Worm (Caenorhabditis elegans) whole organism, late embryonic: ENCODE measurements around the gene R10D12.13.

Source experiments
- C08G9.2 ChIP-seq: sonication (generic microtip); optimal IDR thresholded peaks from 2 replicates; lab custom pipeline; 2016; ENCODE audit warnings: mild to moderate bottlenecking, missing genetic modification characterization, moderate library complexity, missing compliant biosample characterization
- C38D4.7 ChIP-seq: fragments of 200-800 bp; sonication (Bioruptor generic); optimal IDR thresholded peaks from 2 replicates; lab custom pipeline; 2018; ENCODE audit warnings: mild to moderate bottlenecking, missing genetic modification characterization, moderate library complexity, missing compliant biosample characterization
- F13H6.1 ChIP-seq: sonication (generic microtip); optimal IDR thresholded peaks from 2 replicates; lab custom pipeline; 2016; ENCODE audit warnings: missing genetic modification characterization, missing compliant biosample characterization
- T23F11.4 ChIP-seq: fragments of 200-800 bp; sonication (Bioruptor generic); optimal IDR thresholded peaks from 2 replicates; lab custom pipeline; 2018; ENCODE audit warnings: mild to moderate bottlenecking, missing genetic modification characterization, missing compliant biosample characterization
- ahr-1 ChIP-seq: sonication (generic microtip); optimal IDR thresholded peaks from 2 replicates; lab custom pipeline; 2016; ENCODE audit warnings: missing genetic modification characterization, missing compliant biosample characterization
- ama-1 ChIP-seq: fragments of 150-350 bp; optimal IDR thresholded peaks from 2 replicates; lab custom pipeline; 2014
- ceh-18 ChIP-seq: sonication (generic microtip); optimal IDR thresholded peaks from 2 replicates; lab custom pipeline; 2016; ENCODE audit warnings: missing genetic modification characterization, missing compliant biosample characterization
- ceh-19 ChIP-seq: fragments of 200-800 bp; sonication (Bioruptor generic); optimal IDR thresholded peaks from 2 replicates; lab custom pipeline; 2018; ENCODE audit warnings: mild to moderate bottlenecking, missing genetic modification characterization, missing compliant biosample characterization
- ceh-2 ChIP-seq: sonication (generic microtip); optimal IDR thresholded peaks from 2 replicates; lab custom pipeline; 2016; ENCODE audit warnings: missing genotype, missing genetic modification characterization, missing compliant biosample characterization
- ceh-24 ChIP-seq: sonication (generic microtip); optimal IDR thresholded peaks from 2 replicates; lab custom pipeline; 2016; ENCODE audit warnings: mild to moderate bottlenecking, missing genetic modification characterization, missing compliant biosample characterization
- ceh-30 ChIP-seq: fragments of 150-350 bp; optimal IDR thresholded peaks from 2 replicates; lab custom pipeline; 2014; ENCODE audit warnings: missing biosample characterization, missing genetic modification characterization
- ceh-31 ChIP-seq: sonication (generic microtip); optimal IDR thresholded peaks from 2 replicates; lab custom pipeline; 2016; ENCODE audit warnings: missing genetic modification characterization, missing compliant biosample characterization
- ceh-34 ChIP-seq: sonication (generic microtip); optimal IDR thresholded peaks from 2 replicates; lab custom pipeline; 2016; ENCODE audit warnings: mild to moderate bottlenecking, missing genetic modification characterization, missing compliant biosample characterization
- ceh-48 ChIP-seq: sonication (generic microtip); optimal IDR thresholded peaks from 2 replicates; lab custom pipeline; 2016; ENCODE audit warnings: missing genetic modification characterization, inconsistent platforms, missing compliant biosample characterization
- ceh-9 ChIP-seq: sonication (generic microtip); optimal IDR thresholded peaks from 2 replicates; lab custom pipeline; 2016; ENCODE audit warnings: mild to moderate bottlenecking, missing genetic modification characterization, inconsistent platforms, missing compliant biosample characterization
- dmd-4 ChIP-seq: sonication (generic microtip); optimal IDR thresholded peaks from 2 replicates; lab custom pipeline; 2016; ENCODE audit warnings: borderline replicate concordance, missing genetic modification characterization, missing compliant biosample characterization
- elt-4 ChIP-seq: sonication (generic microtip); optimal IDR thresholded peaks from 2 replicates; lab custom pipeline; 2016; ENCODE audit warnings: missing genetic modification characterization, missing compliant biosample characterization
- ets-4 ChIP-seq: sonication (generic microtip); optimal IDR thresholded peaks from 2 replicates; lab custom pipeline; 2016; ENCODE audit warnings: missing genetic modification characterization, missing compliant biosample characterization
- eyg-1 ChIP-seq: sonication (generic microtip); optimal IDR thresholded peaks from 2 replicates; lab custom pipeline; 2016; ENCODE audit warnings: missing genotype, missing genetic modification characterization, missing compliant biosample characterization
- fax-1 ChIP-seq: sonication (generic microtip); optimal IDR thresholded peaks from 2 replicates; lab custom pipeline; 2016; ENCODE audit warnings: missing genotype, missing genetic modification characterization, missing compliant biosample characterization
- fkh-10 ChIP-seq: fragments of 150-350 bp; optimal IDR thresholded peaks from 2 replicates; lab custom pipeline; 2014; ENCODE audit warnings: missing biosample characterization, missing genetic modification reagents, missing genetic modification characterization
- fkh-6 ChIP-seq: sonication (generic microtip); optimal IDR thresholded peaks from 2 replicates; lab custom pipeline; 2016; ENCODE audit warnings: missing genetic modification characterization, missing compliant biosample characterization
- gmeb-2 ChIP-seq: sonication (generic microtip); optimal IDR thresholded peaks from 2 replicates; lab custom pipeline; 2016; ENCODE audit warnings: missing genetic modification characterization, inconsistent platforms, missing compliant biosample characterization
- hlh-13 ChIP-seq: fragments of 200-800 bp; sonication (Bioruptor generic); optimal IDR thresholded peaks from 2 replicates; lab custom pipeline; 2018; ENCODE audit warnings: mild to moderate bottlenecking, missing genetic modification characterization, missing compliant biosample characterization
- hlh-15 ChIP-seq: sonication (generic microtip); optimal IDR thresholded peaks from 2 replicates; lab custom pipeline; 2016; ENCODE audit warnings: missing genetic modification characterization, missing compliant biosample characterization
- hlh-30 ChIP-seq: sonication (generic microtip); optimal IDR thresholded peaks from 2 replicates; lab custom pipeline; 2017; ENCODE audit warnings: antibody characterized with exemption, missing genetic modification characterization, missing compliant biosample characterization; ENCODE audit not compliant: insufficient read depth
- hlh-6 ChIP-seq: sonication (generic microtip); optimal IDR thresholded peaks from 2 replicates; lab custom pipeline; 2016; ENCODE audit warnings: missing genotype, missing genetic modification characterization, missing compliant biosample characterization
- hlh-8 ChIP-seq: sonication (generic microtip); optimal IDR thresholded peaks from 2 replicates; lab custom pipeline; 2016; ENCODE audit warnings: missing genotype, missing genetic modification characterization, missing compliant biosample characterization
- lim-6 ChIP-seq: sonication (generic microtip); optimal IDR thresholded peaks from 2 replicates; lab custom pipeline; 2016; ENCODE audit warnings: missing genetic modification characterization, missing compliant biosample characterization
- madf-2 ChIP-seq: sonication (generic microtip); optimal IDR thresholded peaks from 2 replicates; lab custom pipeline; 2017; ENCODE audit warnings: missing genetic modification characterization, missing compliant biosample characterization
- nfya-1 ChIP-seq: sonication (generic microtip); optimal IDR thresholded peaks from 2 replicates; lab custom pipeline; 2017; ENCODE audit warnings: missing genetic modification characterization, mild to moderate bottlenecking, missing compliant biosample characterization, antibody characterized with exemption, moderate library complexity
- nhr-232 ChIP-seq: sonication (generic microtip); optimal IDR thresholded peaks from 2 replicates; lab custom pipeline; 2016; ENCODE audit warnings: missing genetic modification characterization, missing compliant biosample characterization
- odd-2 ChIP-seq: sonication (generic microtip); optimal IDR thresholded peaks from 2 replicates; lab custom pipeline; 2017; ENCODE audit warnings: antibody characterized with exemption, mild to moderate bottlenecking, missing genetic modification characterization, missing compliant biosample characterization
- pat-9 ChIP-seq: fragments of 200-800 bp; sonication (Bioruptor generic); optimal IDR thresholded peaks from 2 replicates; lab custom pipeline; 2018; ENCODE audit warnings: mild to moderate bottlenecking, missing genetic modification characterization, moderate library complexity, missing compliant biosample characterization
- pax-1 ChIP-seq: fragments of 150-350 bp; optimal IDR thresholded peaks from 2 replicates; lab custom pipeline; 2014; ENCODE audit warnings: missing biosample characterization, missing genetic modification characterization
- pha-4 ChIP-seq: fragments of 150-350 bp; optimal IDR thresholded peaks from 2 replicates; lab custom pipeline; 2018; ENCODE audit warnings: missing biosample characterization, missing genetic modification reagents, missing genetic modification characterization
- ref-2 ChIP-seq: sonication (generic microtip); optimal IDR thresholded peaks from 2 replicates; lab custom pipeline; 2016; ENCODE audit warnings: missing genetic modification characterization, missing compliant biosample characterization
- rnt-1 ChIP-seq: sonication (generic microtip); optimal IDR thresholded peaks from 2 replicates; lab custom pipeline; 2016; ENCODE audit warnings: missing genetic modification characterization, missing compliant biosample characterization
- sox-2 ChIP-seq: fragments of 200-800 bp; sonication (Bioruptor generic); IDR thresholded peaks from 2 replicates; pipeline ENCODE4 v1.3.6; 2022; ENCODE audit warnings: missing genetic modification reagents, missing genetic modification characterization, missing compliant biosample characterization
- tbx-2 ChIP-seq: sonication (generic microtip); optimal IDR thresholded peaks from 2 replicates; lab custom pipeline; 2016; ENCODE audit warnings: missing genetic modification characterization, missing compliant biosample characterization
- tbx-7 ChIP-seq: sonication (generic microtip); optimal IDR thresholded peaks from 2 replicates; lab custom pipeline; 2016; ENCODE audit warnings: missing genotype, missing genetic modification characterization, missing compliant biosample characterization
- ttx-3 ChIP-seq: sonication (generic microtip); optimal IDR thresholded peaks from 2 replicates; lab custom pipeline; 2016; ENCODE audit warnings: missing genetic modification reagents, missing genetic modification characterization, missing compliant biosample characterization
- unc-42 ChIP-seq: sonication (generic microtip); optimal IDR thresholded peaks from 2 replicates; lab custom pipeline; 2016; ENCODE audit warnings: missing genotype, missing genetic modification characterization, missing compliant biosample characterization
- unc-55 ChIP-seq: sonication (generic microtip); optimal IDR thresholded peaks from 2 replicates; lab custom pipeline; 2017; ENCODE audit warnings: missing biosample characterization, missing genetic modification reagents, missing genetic modification characterization
- unc-86 ChIP-seq: sonication (generic microtip); optimal IDR thresholded peaks from 2 replicates; lab custom pipeline; 2016; ENCODE audit warnings: missing genetic modification characterization, missing compliant biosample characterization
- ztf-16 ChIP-seq: sonication (generic microtip); optimal IDR thresholded peaks from 2 replicates; lab custom pipeline; 2017; ENCODE audit warnings: missing genetic modification characterization, missing compliant biosample characterization

The R10D12.13 gene

ce11 chrV:14001929-14002328 lies 39.7 kb downstream of the R10D12.13 start:
- TF ChIP-seq F13H6.1 (no peak), hlh-15 (tag; lab: Kevin White, UChicago) (no peak), hlh-13 (GFP tag; lab: Kevin White, UChicago) (no peak), sox-2 (GFP tag; lab: Robert Waterston, UW) (no peak), pat-9 (tag; lab: Kevin White, UChicago) (no peak), ceh-19 (GFP tag; lab: Kevin White, UChicago) (no peak), fax-1 (tag; lab: Kevin White, UChicago) (no peak), odd-2 (tag; lab: Kevin White, UChicago) (no peak), ceh-48 (tag; lab: Kevin White, UChicago) (no peak), ahr-1 (tag; lab: Kevin White, UChicago) (no peak), ceh-34 (no peak), hlh-30 (no peak), unc-86 (tag; lab: Kevin White, UChicago) (no peak)

ce11 chrV:14002402-14002801 lies 40.2 kb downstream of the R10D12.13 start:
- TF ChIP-seq hlh-15 (tag; lab: Kevin White, UChicago), result no peak
- no peak for TF ChIP-seq madf-2 (tag; lab: Kevin White, UChicago)
- TF ChIP-seq ceh-34, result peak; percentile 50
- TF ChIP-seq ztf-16 (tag; lab: Kevin White, UChicago), result no peak
- no peak for TF ChIP-seq hlh-30
- no peak for TF ChIP-seq ceh-24 (tag; lab: Kevin White, UChicago)
- TF ChIP-seq hlh-8 (tag; lab: Kevin White, UChicago), result no peak
- TF ChIP-seq ceh-9 (tag; lab: Kevin White, UChicago), result no peak
- no peak for TF ChIP-seq hlh-6 (tag; lab: Kevin White, UChicago)
- TF ChIP-seq ceh-30 (tag; lab: Kevin White, UChicago), result no peak
- no peak for TF ChIP-seq unc-42 (tag; lab: Kevin White, UChicago)
- TF ChIP-seq nhr-232 (tag; lab: Kevin White, UChicago), result no peak
- no peak for TF ChIP-seq unc-86 (tag; lab: Kevin White, UChicago)
- no peak for TF ChIP-seq ceh-2 (tag; lab: Kevin White, UChicago)
- TF ChIP-seq dmd-4 (tag; lab: Kevin White, UChicago), result no peak
- TF ChIP-seq pha-4 (tag; lab: Kevin White, UChicago), result no peak
- peak; percentile 22 for TF ChIP-seq rnt-1
- TF ChIP-seq ceh-48 (tag; lab: Kevin White, UChicago), result no peak
- peak; percentile 3 for TF ChIP-seq unc-55 (GFP tag; lab: Kevin White, UChicago)
- TF ChIP-seq eyg-1 (tag; lab: Kevin White, UChicago), result no peak
- TF ChIP-seq pax-1 (tag; lab: Kevin White, UChicago), result no peak
- no peak for TF ChIP-seq tbx-7 (tag; lab: Kevin White, UChicago)
- TF ChIP-seq ref-2 (tag; lab: Kevin White, UChicago), result no peak
- TF ChIP-seq hlh-13 (GFP tag; lab: Kevin White, UChicago), result no peak
- TF ChIP-seq ama-1 (lab: Kevin White, UChicago), result no peak
- TF ChIP-seq fkh-6 (tag; lab: Kevin White, UChicago), result no peak
- TF ChIP-seq ceh-31 (tag; lab: Kevin White, UChicago), result peak; percentile 24
- TF ChIP-seq T23F11.4 (GFP tag; lab: Kevin White, UChicago), result no peak
- peak; percentile 39 for TF ChIP-seq C08G9.2 (tag; lab: Kevin White, UChicago)
- TF ChIP-seq pat-9 (tag; lab: Kevin White, UChicago), result no peak
- TF ChIP-seq sox-2 (GFP tag; lab: Robert Waterston, UW), result no peak
- TF ChIP-seq tbx-2, result peak; percentile 44
- no peak for TF ChIP-seq fkh-10 (GFP tag; lab: Kevin White, UChicago)
- TF ChIP-seq ahr-1 (tag; lab: Kevin White, UChicago), result no peak
- TF ChIP-seq C38D4.7 (GFP tag; lab: Kevin White, UChicago), result no peak
- no peak for TF ChIP-seq odd-2 (tag; lab: Kevin White, UChicago)
- no peak for TF ChIP-seq ttx-3 (tag; lab: Kevin White, UChicago)
- no peak for TF ChIP-seq lim-6 (tag; lab: Kevin White, UChicago)
- TF ChIP-seq gmeb-2 (tag; lab: Kevin White, UChicago), result no peak
- TF ChIP-seq elt-4, result no peak
- no peak for TF ChIP-seq ets-4 (tag; lab: Kevin White, UChicago)
- TF ChIP-seq nfya-1, result peak; percentile 11
- peak; percentile 28 for TF ChIP-seq ceh-18 (tag; lab: Kevin White, UChicago)
